Fruit fly (Drosophila melanogaster) whole organism, pupa: ENCODE results near the gene CG42709.

Experiments used
- CG13204 ChIP-seq: fragments of 200-800 bp; sonication (Bioruptor generic); optimal IDR thresholded peaks from 2 replicates; lab custom pipeline; 2018; ENCODE audit warnings: missing biosample characterization, mild to moderate bottlenecking, missing genetic modification characterization, moderate library complexity
- CG9948 ChIP-seq: fragments of 200-800 bp; sonication (Bioruptor generic); optimal IDR thresholded peaks from 2 replicates; lab custom pipeline; 2018; ENCODE audit warnings: missing biosample characterization, mild to moderate bottlenecking, missing genetic modification characterization, moderate library complexity
- D1 ChIP-seq: fragments of 200-800 bp; sonication (Bioruptor generic); optimal IDR thresholded peaks from 2 replicates; lab custom pipeline; 2018; ENCODE audit warnings: missing biosample characterization, mild to moderate bottlenecking, missing genetic modification characterization, moderate library complexity
- EcR ChIP-seq: fragments of 200-800 bp; sonication (Bioruptor generic); optimal IDR thresholded peaks from 3 replicates; lab custom pipeline; 2019; ENCODE audit warnings: missing biosample characterization, missing genetic modification characterization, mild to moderate bottlenecking, moderate library complexity, missing genetic modification reagents
- Pif1B ChIP-seq: fragments of 200-800 bp; sonication (Bioruptor generic); optimal IDR thresholded peaks from 3 replicates; lab custom pipeline; 2016; ENCODE audit warnings: missing biosample characterization, missing genetic modification characterization
- rn ChIP-seq: fragments of 200-800 bp; sonication (Bioruptor generic); IDR thresholded peaks from 2 replicates; pipeline ENCODE4 v1.3.6; 2022; ENCODE audit warnings: missing biosample characterization, missing genetic modification characterization

DNA sequence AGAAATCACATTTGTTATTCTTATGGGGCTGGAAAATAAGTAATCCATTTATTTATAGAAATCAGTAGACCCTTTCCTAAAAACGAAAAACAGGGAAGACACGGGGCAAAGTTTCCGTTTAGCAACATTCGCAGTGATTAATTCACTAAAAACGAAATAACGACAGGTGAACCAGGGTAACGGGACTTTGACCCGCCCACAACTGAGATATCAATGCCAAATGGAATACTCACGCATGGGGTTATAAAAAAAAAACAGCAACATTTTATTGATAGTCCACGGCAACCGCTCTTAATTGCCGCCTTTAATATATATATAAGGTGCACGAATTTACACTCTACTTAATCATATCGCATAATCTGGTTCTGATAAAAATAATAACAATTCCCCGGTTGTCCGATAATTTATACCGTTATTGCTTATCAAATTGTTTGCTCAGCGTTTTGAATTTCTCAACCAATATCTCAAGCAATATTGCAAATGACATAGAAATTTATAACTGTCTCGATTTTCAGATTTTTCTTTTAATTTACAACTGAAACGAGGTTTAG, 1.8 kb downstream of the CG42709 start:
- TF ChIP-seq CG9948 (tag; lab: Kevin White, UChicago) (no peak), EcR (GFP tag; lab: Kevin White, UChicago) (no peak), CG13204 (GFP tag; lab: Kevin White, UChicago) (no peak), rn (GFP tag; lab: Robert Waterston, UW) (no peak), Pif1B (GFP tag; lab: Kevin White, UChicago) (no peak), D1 (tag; lab: Kevin White, UChicago) (no peak)
